Worm (Caenorhabditis elegans) whole organism, L3 larva: ENCODE results near the gene gst-30.
A peak's percentile ranks its signal among the peaks of the same experiment; 100 is the strongest.

Experiments used
- R02D3.7 ChIP-seq: fragments of 150-350 bp; optimal IDR thresholded peaks from 2 replicates; lab custom pipeline; 2014; ENCODE audit warnings: missing biosample characterization, missing genetic modification characterization
- ZK546.5 ChIP-seq: sonication (generic microtip); optimal IDR thresholded peaks from 2 replicates; lab custom pipeline; 2017; ENCODE audit warnings: missing biosample characterization, missing genetic modification characterization
- ama-1 ChIP-seq: fragments of 150-350 bp; optimal IDR thresholded peaks from 2 replicates; lab custom pipeline; 2018
- ceh-16 ChIP-seq: sonication (generic microtip); optimal IDR thresholded peaks from 2 replicates; lab custom pipeline; 2017; ENCODE audit warnings: missing biosample characterization, missing genetic modification characterization
- ceh-28 ChIP-seq: fragments of 150-350 bp; optimal IDR thresholded peaks from 2 replicates; lab custom pipeline; 2014; ENCODE audit warnings: missing biosample characterization, missing genetic modification reagents, missing genetic modification characterization
- ceh-9 ChIP-seq: sonication (generic microtip); optimal IDR thresholded peaks from 2 replicates; lab custom pipeline; 2018; ENCODE audit warnings: missing biosample characterization, missing genetic modification characterization
- egl-27 ChIP-seq: sonication (generic microtip); optimal IDR thresholded peaks from 4 replicates; lab custom pipeline; 2017; ENCODE audit warnings: missing biosample characterization, missing genetic modification reagents, missing genetic modification characterization
- egl-5 ChIP-seq: fragments of 150-350 bp; optimal IDR thresholded peaks from 2 replicates; lab custom pipeline; 2017; ENCODE audit warnings: missing biosample characterization, missing genetic modification reagents, missing genetic modification characterization, inconsistent platforms
- elt-2 ChIP-seq: sonication (generic microtip); optimal IDR thresholded peaks from 2 replicates; lab custom pipeline; 2016; ENCODE audit warnings: missing genetic modification reagents, mild to moderate bottlenecking, missing genetic modification characterization, missing compliant biosample characterization
- elt-3 ChIP-seq, 3 experiments: fragments of 150-350 bp in 1 of 3; sonication (generic microtip) in 2 of 3; optimal IDR thresholded peaks; 2 replicates in 2 of 3; 4 replicates in 1 of 3; lab custom pipeline; 2014 to 2017; ENCODE audit warnings: missing biosample characterization in 3 of 3, missing genetic modification characterization in 3 of 3
- fkh-10 ChIP-seq: sonication (generic microtip); optimal IDR thresholded peaks from 2 replicates; lab custom pipeline; 2017; ENCODE audit warnings: missing biosample characterization, missing genetic modification reagents, missing genetic modification characterization
- fos-1 ChIP-seq: fragments of 150-350 bp; optimal IDR thresholded peaks from 2 replicates; lab custom pipeline; 2014; ENCODE audit warnings: missing biosample characterization, missing genetic modification characterization
- jun-1 ChIP-seq: fragments of 150-350 bp; optimal IDR thresholded peaks from 2 replicates; lab custom pipeline; 2014; ENCODE audit warnings: missing biosample characterization, missing genetic modification reagents, missing genetic modification characterization
- lin-15B ChIP-seq: fragments of 150-350 bp; optimal IDR thresholded peaks from 2 replicates; lab custom pipeline; 2014; ENCODE audit warnings: missing biosample characterization, missing genetic modification characterization
- lin-39 ChIP-seq: fragments of 150-350 bp; optimal IDR thresholded peaks from 2 replicates; lab custom pipeline; 2018; ENCODE audit warnings: missing biosample characterization, missing genetic modification reagents, missing genetic modification characterization
- lsy-12 ChIP-seq: sonication (generic microtip); optimal IDR thresholded peaks from 2 replicates; lab custom pipeline; 2016; ENCODE audit warnings: mild to moderate bottlenecking, missing genetic modification characterization, missing compliant biosample characterization
- mdl-1 ChIP-seq: fragments of 150-350 bp; optimal IDR thresholded peaks from 2 replicates; lab custom pipeline; 2014; ENCODE audit warnings: missing biosample characterization, missing genetic modification characterization
- mml-1 ChIP-seq: fragments of 150-350 bp; sonication (generic microtip); optimal IDR thresholded peaks from 3 replicates; lab custom pipeline; 2014; ENCODE audit warnings: missing biosample characterization, missing genetic modification characterization
- nfya-1 ChIP-seq: sonication (generic microtip); optimal IDR thresholded peaks from 2 replicates; lab custom pipeline; 2017; ENCODE audit warnings: missing genetic modification characterization, mild to moderate bottlenecking, missing compliant biosample characterization, antibody characterized with exemption, moderate library complexity; ENCODE audit not compliant: insufficient read depth
- nhr-11 ChIP-seq: fragments of 150-350 bp; optimal IDR thresholded peaks from 2 replicates; lab custom pipeline; 2014; ENCODE audit warnings: missing biosample characterization, missing genetic modification characterization
- nhr-237 ChIP-seq: fragments of 150-350 bp; optimal IDR thresholded peaks from 2 replicates; lab custom pipeline; 2014; ENCODE audit warnings: missing biosample characterization, missing genetic modification characterization
- nhr-25 ChIP-seq: sonication (generic microtip); optimal IDR thresholded peaks from 2 replicates; lab custom pipeline; 2017; ENCODE audit warnings: missing biosample characterization, missing genetic modification characterization
- nhr-28 ChIP-seq: fragments of 150-350 bp; optimal IDR thresholded peaks from 2 replicates; lab custom pipeline; 2014; ENCODE audit warnings: missing biosample characterization, missing genetic modification characterization
- nhr-43 ChIP-seq: sonication (generic microtip); optimal IDR thresholded peaks from 2 replicates; lab custom pipeline; 2016; ENCODE audit warnings: mild to moderate bottlenecking, missing genetic modification characterization, missing compliant biosample characterization; ENCODE audit not compliant: poor library complexity, severe bottlenecking
- nhr-76 ChIP-seq: fragments of 150-350 bp; sonication (generic microtip); optimal IDR thresholded peaks from 5 replicates; lab custom pipeline; 2014; ENCODE audit warnings: missing biosample characterization, missing genetic modification characterization
- nhr-77 ChIP-seq: fragments of 150-350 bp; optimal IDR thresholded peaks from 2 replicates; lab custom pipeline; 2014; ENCODE audit warnings: missing biosample characterization, missing genetic modification characterization
- pha-4 ChIP-seq: fragments of 150-350 bp; optimal IDR thresholded peaks from 2 replicates; lab custom pipeline; 2014; ENCODE audit warnings: missing biosample characterization, missing genetic modification reagents, missing genetic modification characterization
- sea-2 ChIP-seq: fragments of 150-350 bp; sonication (generic microtip); optimal IDR thresholded peaks from 4 replicates; lab custom pipeline; 2014; ENCODE audit warnings: missing biosample characterization, missing genetic modification reagents, missing genetic modification characterization
- snpc-4 ChIP-seq: fragments of 150-350 bp; optimal IDR thresholded peaks from 2 replicates; lab custom pipeline; 2014; ENCODE audit warnings: missing biosample characterization, missing genetic modification characterization
- tbx-2 ChIP-seq: sonication (generic microtip); optimal IDR thresholded peaks from 2 replicates; lab custom pipeline; 2016; ENCODE audit warnings: mild to moderate bottlenecking, missing genetic modification characterization, missing compliant biosample characterization
- unc-39 ChIP-seq: sonication (generic microtip); optimal IDR thresholded peaks from 4 replicates; lab custom pipeline; 2017; ENCODE audit warnings: missing biosample characterization, missing genetic modification characterization
- zag-1 ChIP-seq: fragments of 150-350 bp; optimal IDR thresholded peaks from 2 replicates; lab custom pipeline; 2014; ENCODE audit warnings: missing biosample characterization, missing genetic modification characterization
- ztf-11 ChIP-seq: fragments of 150-350 bp; optimal IDR thresholded peaks from 2 replicates; lab custom pipeline; 2014; ENCODE audit warnings: missing biosample characterization, missing genetic modification characterization
- ztf-4 ChIP-seq: fragments of 150-350 bp; optimal IDR thresholded peaks from 2 replicates; lab custom pipeline; 2014; ENCODE audit warnings: missing biosample characterization, missing genetic modification characterization

The gst-30 gene

DNA sequence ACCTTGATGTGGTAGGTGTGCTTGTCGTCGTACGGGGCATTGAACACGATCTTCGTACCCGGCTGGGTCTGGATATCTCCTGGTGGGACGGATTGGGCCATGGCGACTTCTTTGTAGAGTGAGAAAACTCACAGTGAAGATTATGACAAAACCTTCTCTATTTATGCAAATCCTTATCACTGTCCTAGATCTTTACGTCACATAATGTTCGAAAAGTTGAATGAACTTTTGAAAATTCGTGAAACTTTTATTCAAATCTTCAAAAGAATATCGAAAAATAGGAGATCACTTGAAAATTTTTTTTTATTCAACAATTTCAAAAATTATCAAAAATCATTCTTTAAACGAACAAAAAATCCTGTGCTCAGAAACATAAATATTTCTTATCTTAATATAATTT is 42.3 kb downstream of the gst-30 start, which contains the start of gene msp-33:
Gene msp-33 (minus strand): TSS at position 101 of the 400 bp plus-strand sequence.
- TF ChIP-seq tbx-2 (tag; lab: Kevin White, UChicago) (no peak), nhr-77 (no peak), nhr-11 (tag; lab: Kevin White, UChicago) (no peak), mdl-1 (tag; lab: Kevin White, UChicago) (no peak), R02D3.7 (tag; lab: Kevin White, UChicago) (no peak), ama-1 (lab: Kevin White, UChicago) (no peak), fos-1 (tag; lab: Kevin White, UChicago) (no peak), ztf-11 (tag; lab: Kevin White, UChicago) (no peak), lsy-12 (no peak), nhr-237 (tag; lab: Kevin White, UChicago) (no peak), zag-1 (no peak), jun-1 (tag; lab: Kevin White, UChicago) (no peak), ZK546.5 (tag; lab: Kevin White, UChicago) (no peak)

DNA sequence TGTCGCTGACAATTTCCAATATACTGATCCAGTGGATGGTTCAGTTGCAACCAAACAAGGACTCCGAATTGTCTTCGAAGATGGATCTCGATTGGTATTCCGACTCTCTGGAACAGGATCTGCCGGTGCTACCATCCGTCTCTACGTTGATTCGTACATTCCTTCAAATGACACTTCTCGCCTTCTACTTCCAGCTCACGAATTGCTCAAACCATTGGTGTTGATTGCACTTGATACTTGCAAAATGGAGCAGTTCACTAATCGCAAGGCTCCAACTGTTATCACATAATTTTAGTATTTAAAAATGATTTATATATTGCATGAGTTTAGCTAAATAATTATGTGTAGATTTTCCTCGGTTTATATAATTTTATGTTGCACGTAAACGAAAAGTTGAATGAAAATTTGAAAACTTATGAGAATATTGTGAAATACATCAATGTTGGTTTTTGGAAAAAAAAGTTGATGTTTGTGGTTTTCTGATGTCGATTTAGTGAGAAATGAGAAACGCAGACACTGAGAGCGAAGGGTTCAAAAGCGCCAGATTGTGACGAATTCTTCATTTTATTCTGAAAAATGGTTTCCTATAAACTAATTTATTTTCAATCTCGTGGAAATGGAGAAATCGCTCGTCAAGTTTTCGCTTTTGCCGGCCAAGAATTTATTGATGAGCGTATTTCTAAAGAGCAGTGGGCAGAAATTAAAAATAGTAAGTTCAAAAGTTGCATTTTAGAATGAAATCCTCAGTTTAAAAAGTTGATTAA is 43.7 kb downstream of the gst-30 start, which contains the start of gene gst-9:
Gene gst-9 (plus strand): TSS at position 574 of the 764 bp plus-strand sequence.
- TF ChIP-seq pha-4 (tag; lab: Kevin White, UChicago) (peak; percentile 39), mml-1 (tag; lab: Kevin White, UChicago) (no peak), jun-1 (tag; lab: Kevin White, UChicago) (no peak), elt-2 (peak; percentile 67), ama-1 (lab: Kevin White, UChicago) (peak; percentile 89), nfya-1 (tag; lab: Kevin White, UChicago) (peak; percentile 34), elt-3 (tag; optimal IDR thresholded peaks at IDR 0.05; lab: Kevin White, UChicago) (no peak), nhr-43 (peak; percentile 79), fkh-10 (GFP tag; lab: Kevin White, UChicago) (no peak), ceh-9 (tag; lab: Kevin White, UChicago) (no peak), tbx-2 (tag; lab: Kevin White, UChicago) (peak; percentile 25), nhr-25 (tag; lab: Kevin White, UChicago) (peak; percentile 50)

DNA sequence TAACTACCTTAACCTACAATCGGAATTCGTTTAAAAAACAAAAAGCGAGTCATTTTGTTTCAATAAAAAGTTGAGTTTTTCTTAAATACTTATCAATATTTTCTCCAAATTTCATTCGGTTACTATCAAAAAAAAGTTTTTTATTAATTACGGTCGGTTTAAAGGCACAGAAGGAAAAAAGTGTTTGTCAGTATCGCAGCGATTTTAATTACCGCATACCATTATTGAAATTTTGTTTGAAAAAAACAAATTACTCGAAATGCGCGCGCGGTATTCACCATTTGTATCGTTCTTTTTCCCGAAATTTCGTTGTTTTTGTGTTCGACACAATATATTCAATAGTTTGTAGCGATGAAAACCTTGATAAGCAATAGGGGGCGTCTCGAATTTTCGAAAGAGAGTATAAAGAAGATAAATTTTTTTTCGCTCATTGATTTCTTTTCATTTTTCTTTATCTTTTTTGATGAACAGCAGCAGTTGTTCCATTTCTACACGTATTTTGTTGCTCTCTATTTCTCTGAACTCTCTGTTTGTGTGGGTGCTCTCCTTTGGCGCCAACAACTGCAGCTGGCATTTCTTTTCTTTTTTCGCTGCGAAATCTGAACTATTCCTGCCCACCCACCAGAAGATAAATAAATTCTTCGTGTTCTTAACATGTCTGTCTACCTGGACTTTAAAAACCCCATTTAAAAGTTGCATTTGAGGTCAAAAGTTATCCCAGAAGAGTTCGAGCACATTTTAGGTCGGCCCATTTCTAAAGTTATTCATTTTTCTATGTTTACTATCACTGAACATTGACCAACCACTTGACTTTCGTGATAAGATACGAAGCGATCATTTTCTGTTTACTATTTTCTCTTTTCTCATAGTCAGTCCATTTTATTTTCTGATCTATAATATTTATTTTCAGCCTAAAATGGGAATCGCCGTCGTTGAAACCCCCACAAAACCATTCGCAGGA is 46.0 kb downstream of the gst-30 start, which contains the start of gene pgm-1:
Gene pgm-1 (plus strand): TSS at position 911 of the 961 bp plus-strand sequence.
- TF ChIP-seq snpc-4 (tag; lab: Kevin White, UChicago) (no peak), egl-5 (no peak), lin-39 (tag; lab: Kevin White, UChicago) (peak; percentile 2), ama-1 (lab: Kevin White, UChicago) (peak; percentile 16), nfya-1 (tag; lab: Kevin White, UChicago) (peak; percentile 36), ceh-28 (tag; lab: Kevin White, UChicago) (peak; percentile 36), elt-2 (peak; percentile 84), pha-4 (tag; lab: Kevin White, UChicago) (peak; percentile 80), mdl-1 (tag; lab: Kevin White, UChicago) (no peak)

- TF ChIP-seq lin-15B (tag; lab: Kevin White, UChicago): no peak
- TF ChIP-seq nhr-28: no peak
- TF ChIP-seq nhr-11 (tag; lab: Kevin White, UChicago): no peak
- TF ChIP-seq lin-39 (tag; lab: Kevin White, UChicago): no peak
- no peak for TF ChIP-seq nhr-76 (tag; lab: Kevin White, UChicago)
- no peak for TF ChIP-seq ceh-16 (tag; lab: Kevin White, UChicago)
- no peak for TF ChIP-seq sea-2 (GFP tag; lab: Kevin White, UChicago)
- no peak for TF ChIP-seq mdl-1 (tag; lab: Kevin White, UChicago)
- no peak for TF ChIP-seq unc-39 (tag; lab: Kevin White, UChicago)
- no peak for TF ChIP-seq egl-27
- no peak for TF ChIP-seq pha-4 (tag; lab: Kevin White, UChicago)
- no peak for TF ChIP-seq ztf-4 (tag; lab: Kevin White, UChicago)
- no peak for TF ChIP-seq tbx-2 (tag; lab: Kevin White, UChicago)
These were observed 48.9 kb downstream of the gst-30 start, which contains the start of gene R05F9.7 for ce11 chrII:4885976-4886375. R05F9.7 (plus strand) TSS chrII:4886276.
